Fruit fly (Drosophila melanogaster) whole organism, embryonic: ENCODE measurements around the gene Gr64d.
A peak's percentile ranks its signal among the peaks of the same experiment; 100 is the strongest.

Experiments used
- Awh ChIP-seq: fragments of 200-800 bp; sonication (Bioruptor generic); IDR thresholded peaks from 2 replicates; pipeline ENCODE4, ENCODE4 v1.3.6; 2022; ENCODE audit warnings: missing biosample characterization, missing genetic modification characterization
- CG10565 ChIP-seq: fragments of 200-800 bp; sonication (Bioruptor generic); optimal IDR thresholded peaks from 3 replicates; lab custom pipeline; 2016; ENCODE audit warnings: missing biosample characterization, mild to moderate bottlenecking, missing genetic modification characterization
- CG10654 ChIP-seq: fragments of 200-800 bp; sonication (Bioruptor generic); optimal IDR thresholded peaks from 2 replicates; lab custom pipeline; 2016; ENCODE audit warnings: missing biosample characterization, missing genetic modification characterization
- CG11504 ChIP-seq: fragments of 200-800 bp; sonication (Bioruptor generic); optimal IDR thresholded peaks from 3 replicates; lab custom pipeline; 2019; ENCODE audit warnings: missing biosample characterization, mild to moderate bottlenecking, missing genetic modification characterization, moderate library complexity
- CG11695 ChIP-seq: fragments of 200-800 bp; sonication (Bioruptor generic); IDR thresholded peaks from 3 replicates; pipeline ENCODE4 v1.3.6; 2022; ENCODE audit warnings: missing biosample characterization, missing genetic modification characterization
- CG12769 ChIP-seq: fragments of 200-800 bp; sonication (Bioruptor generic); optimal IDR thresholded peaks from 2 replicates; lab custom pipeline; 2019; ENCODE audit warnings: missing biosample characterization, mild to moderate bottlenecking, missing genetic modification characterization, moderate library complexity
- CG16813 ChIP-seq: fragments of 200-800 bp; sonication (Bioruptor generic); IDR thresholded peaks from 3 replicates; pipeline ENCODE4 v1.3.6; 2022; ENCODE audit warnings: missing biosample characterization, missing genetic modification characterization; ENCODE audit not compliant: partially characterized antibody
- CG18599 ChIP-seq: fragments of 200-800 bp; sonication (Bioruptor generic); optimal IDR thresholded peaks from 3 replicates; lab custom pipeline; 2017; ENCODE audit warnings: missing biosample characterization, missing genetic modification characterization, mild to moderate bottlenecking, moderate library complexity, missing genetic modification reagents
- CG30020 ChIP-seq: fragments of 200-800 bp; optimal IDR thresholded peaks from 2 replicates; lab custom pipeline; 2019; ENCODE audit warnings: missing biosample characterization, mild to moderate bottlenecking, missing genetic modification characterization, moderate library complexity
- CG33213 ChIP-seq: fragments of 200-800 bp; sonication (Bioruptor generic); optimal IDR thresholded peaks from 3 replicates; lab custom pipeline; 2016; ENCODE audit warnings: missing biosample characterization, missing genetic modification characterization
- CG3407 ChIP-seq: fragments of 200-800 bp; sonication (Bioruptor generic); optimal IDR thresholded peaks from 2 replicates; lab custom pipeline; 2018; ENCODE audit warnings: missing biosample characterization, mild to moderate bottlenecking, missing genetic modification characterization
- CG4360 ChIP-seq: fragments of 200-800 bp; sonication (Bioruptor generic); IDR thresholded peaks from 2 replicates; pipeline ENCODE4 v1.3.6; 2022; ENCODE audit warnings: missing biosample characterization, missing genetic modification characterization
- CG4424 ChIP-seq: fragments of 200-800 bp; sonication (Bioruptor generic); optimal IDR thresholded peaks from 3 replicates; lab custom pipeline; 2016; ENCODE audit warnings: missing biosample characterization, missing genetic modification characterization
- CG5953 ChIP-seq: fragments of 200-800 bp; sonication (Bioruptor generic); IDR thresholded peaks from 2 replicates; pipeline ENCODE4 v1.3.6; 2022; ENCODE audit warnings: missing biosample characterization, missing genetic modification characterization
- CG6175 ChIP-seq: fragments of 200-800 bp; sonication (Bioruptor generic); IDR thresholded peaks from 3 replicates; pipeline ENCODE4 v1.3.6; 2022; ENCODE audit warnings: missing biosample characterization, missing genetic modification characterization
- CG6683 ChIP-seq: fragments of 200-800 bp; sonication (Bioruptor generic); optimal IDR thresholded peaks from 2 replicates; lab custom pipeline; 2017; ENCODE audit warnings: missing biosample characterization, mild to moderate bottlenecking, missing genetic modification characterization, missing genetic modification reagents
- CG7357 ChIP-seq: fragments of 200-800 bp; sonication (Bioruptor generic); IDR thresholded peaks from 3 replicates; pipeline ENCODE4 v1.3.6; 2022; ENCODE audit warnings: missing biosample characterization, missing genetic modification characterization
- CG7372 ChIP-seq: fragments of 200-800 bp; sonication (Bioruptor generic); IDR thresholded peaks from 2 replicates; pipeline ENCODE4 v1.3.6; 2022; ENCODE audit warnings: missing biosample characterization, missing genetic modification characterization
- CG8089 ChIP-seq: fragments of 200-800 bp; sonication (Bioruptor generic); optimal IDR thresholded peaks from 3 replicates; lab custom pipeline; 2016; ENCODE audit warnings: missing biosample characterization, missing genetic modification characterization
- CG8290 ChIP-seq, 3 experiments: fragments of 200-800 bp; sonication (Bioruptor generic); optimal IDR thresholded peaks; 2 replicates each; lab custom pipeline; 2016 to 2019; ENCODE audit warnings: missing biosample characterization in 3 of 3, missing genetic modification characterization in 3 of 3, mild to moderate bottlenecking in 2 of 3, moderate library complexity in 1 of 3
- CG8388 ChIP-seq: fragments of 200-800 bp; sonication (Bioruptor generic); optimal IDR thresholded peaks from 2 replicates; lab custom pipeline; 2019; ENCODE audit warnings: missing biosample characterization, mild to moderate bottlenecking, missing genetic modification characterization, moderate library complexity
- CG9609 ChIP-seq: fragments of 200-800 bp; sonication (Bioruptor generic); optimal IDR thresholded peaks from 3 replicates; lab custom pipeline; 2016; ENCODE audit warnings: missing biosample characterization, missing genetic modification characterization
- CrebB ChIP-seq: fragments of 200-800 bp; sonication (Bioruptor generic); optimal IDR thresholded peaks from 3 replicates; lab custom pipeline; 2018; ENCODE audit warnings: missing biosample characterization, mild to moderate bottlenecking, missing genetic modification characterization
- D19B ChIP-seq: fragments of 200-800 bp; sonication (Bioruptor generic); optimal IDR thresholded peaks from 2 replicates; lab custom pipeline; 2017; ENCODE audit warnings: missing biosample characterization, mild to moderate bottlenecking, missing genetic modification characterization
- Dad ChIP-seq: fragments of 200-800 bp; sonication (Bioruptor generic); optimal IDR thresholded peaks from 3 replicates; lab custom pipeline; 2016; ENCODE audit warnings: missing biosample characterization, missing genetic modification characterization
- Deaf1 ChIP-seq: fragments of 200-800 bp; optimal IDR thresholded peaks from 3 replicates; lab custom pipeline; 2019; ENCODE audit warnings: missing biosample characterization, mild to moderate bottlenecking, missing genetic modification characterization, moderate library complexity
- Dfd ChIP-seq, 2 experiments: fragments of >200 bp; optimal IDR thresholded peaks; 2 replicates each; lab custom pipeline; 2017; ENCODE audit warnings: missing biosample characterization in 2 of 2, missing genetic modification characterization in 2 of 2
- Hr39 ChIP-seq: fragments of >200 bp; optimal IDR thresholded peaks from 2 replicates; lab custom pipeline; 2017
- MESR4 ChIP-seq: fragments of 200-800 bp; sonication (Bioruptor generic); optimal IDR thresholded peaks from 2 replicates; lab custom pipeline; 2018; ENCODE audit warnings: missing biosample characterization, mild to moderate bottlenecking, missing genetic modification characterization, moderate library complexity
- MTF-1 ChIP-seq: fragments of 200-800 bp; sonication (Bioruptor generic); optimal IDR thresholded peaks from 2 replicates; lab custom pipeline; 2018; ENCODE audit warnings: missing biosample characterization, mild to moderate bottlenecking, missing genetic modification characterization, borderline replicate concordance
- Myb ChIP-seq: fragments of 200-800 bp; sonication (Bioruptor generic); optimal IDR thresholded peaks from 2 replicates; lab custom pipeline; 2016; ENCODE audit warnings: missing biosample characterization, missing genetic modification characterization
- Nf-YC ChIP-seq: fragments of 200-800 bp; optimal IDR thresholded peaks from 3 replicates; lab custom pipeline; 2019; ENCODE audit warnings: missing biosample characterization, mild to moderate bottlenecking, missing genetic modification characterization, moderate library complexity
- NfI ChIP-seq: fragments of 200-800 bp; sonication (Bioruptor generic); optimal IDR thresholded peaks from 3 replicates; lab custom pipeline; 2018; ENCODE audit warnings: missing biosample characterization, mild to moderate bottlenecking, missing genetic modification characterization, moderate library complexity
- Oli ChIP-seq: fragments of 200-800 bp; sonication (Bioruptor generic); optimal IDR thresholded peaks from 2 replicates; lab custom pipeline; 2018; ENCODE audit warnings: missing biosample characterization, mild to moderate bottlenecking, missing genetic modification characterization, moderate library complexity
- Vsx1 ChIP-seq: fragments of 200-800 bp; sonication (Bioruptor generic); optimal IDR thresholded peaks from 2 replicates; lab custom pipeline; 2017; ENCODE audit warnings: missing biosample characterization, mild to moderate bottlenecking, missing genetic modification characterization, missing genetic modification reagents
- Xrp1 ChIP-seq: fragments of 200-800 bp; sonication (Bioruptor generic); IDR thresholded peaks from 2 replicates; pipeline ENCODE4 v1.3.6; 2022; ENCODE audit warnings: missing biosample characterization, missing genetic modification characterization
- abd-A ChIP-seq: fragments of 200-800 bp; sonication (Bioruptor generic); optimal IDR thresholded peaks from 3 replicates; lab custom pipeline; 2019; ENCODE audit warnings: missing biosample characterization, mild to moderate bottlenecking, missing genetic modification characterization, moderate library complexity
- ap ChIP-seq: fragments of 200-800 bp; sonication (Bioruptor generic); IDR thresholded peaks from 2 replicates; pipeline ENCODE4 v1.3.6; 2022; ENCODE audit warnings: missing biosample characterization, missing genetic modification characterization
- emc ChIP-seq: fragments of 200-800 bp; sonication (Bioruptor generic); optimal IDR thresholded peaks from 2 replicates; lab custom pipeline; 2016; ENCODE audit warnings: missing biosample characterization, missing genetic modification characterization
- fd3F ChIP-seq: fragments of 200-800 bp; sonication (Bioruptor generic); optimal IDR thresholded peaks from 2 replicates; lab custom pipeline; 2018; ENCODE audit warnings: missing biosample characterization, mild to moderate bottlenecking, missing genetic modification characterization, moderate library complexity
- gcm2 ChIP-seq: fragments of 200-800 bp; sonication (Bioruptor generic); optimal IDR thresholded peaks from 2 replicates; lab custom pipeline; 2016; ENCODE audit warnings: missing biosample characterization, missing genetic modification characterization
- gsb ChIP-seq: fragments of 200-800 bp; sonication (Bioruptor generic); IDR thresholded peaks from 2 replicates; pipeline ENCODE4 v1.3.6; 2022; ENCODE audit warnings: missing biosample characterization, missing genetic modification characterization
- pb ChIP-seq: fragments of 200-800 bp; sonication (Bioruptor generic); optimal IDR thresholded peaks from 3 replicates; lab custom pipeline; 2016; ENCODE audit warnings: missing biosample characterization, missing genetic modification characterization
- prd ChIP-seq, 3 experiments: fragments of >200 bp in 2 of 3; fragments of 200-800 bp in 1 of 3; sonication (Bioruptor generic) in 1 of 3; optimal IDR thresholded peaks in 2 of 3; IDR thresholded peaks in 1 of 3; 2 replicates in 2 of 3; 3 replicates in 1 of 3; pipeline versions ENCODE4 v1.3.6 to Lab custom; 2017 to 2022; ENCODE audit warnings: missing biosample characterization in 1 of 3, missing genetic modification characterization in 1 of 3
- pzg ChIP-seq: fragments of 200-800 bp; sonication (Bioruptor generic); optimal IDR thresholded peaks from 3 replicates; lab custom pipeline; 2018; ENCODE audit warnings: missing biosample characterization, mild to moderate bottlenecking, missing genetic modification characterization, moderate library complexity
- sna ChIP-seq: fragments of 200-800 bp; sonication (Bioruptor generic); IDR thresholded peaks from 2 replicates; pipeline ENCODE4 v1.3.6; 2022; ENCODE audit warnings: missing biosample characterization, missing genetic modification characterization; ENCODE audit not compliant: partially characterized antibody
- trem ChIP-seq: fragments of 200-800 bp; optimal IDR thresholded peaks from 3 replicates; lab custom pipeline; 2019; ENCODE audit warnings: missing biosample characterization, mild to moderate bottlenecking, missing genetic modification characterization, moderate library complexity
- vfl ChIP-seq: fragments of 200-800 bp; sonication (Bioruptor generic); optimal IDR thresholded peaks from 2 replicates; lab custom pipeline; 2016; ENCODE audit warnings: missing biosample characterization, missing genetic modification characterization
- wek ChIP-seq: fragments of 200-800 bp; sonication (Bioruptor generic); optimal IDR thresholded peaks from 3 replicates; lab custom pipeline; 2018; ENCODE audit warnings: missing biosample characterization, mild to moderate bottlenecking, missing genetic modification characterization, moderate library complexity
- zen2 ChIP-seq: fragments of 200-800 bp; sonication (Bioruptor generic); IDR thresholded peaks from 3 replicates; pipeline ENCODE4 v1.3.6; 2022; ENCODE audit warnings: missing biosample characterization, missing genetic modification characterization; ENCODE audit not compliant: partially characterized antibody

The Gr64d gene

DNA sequence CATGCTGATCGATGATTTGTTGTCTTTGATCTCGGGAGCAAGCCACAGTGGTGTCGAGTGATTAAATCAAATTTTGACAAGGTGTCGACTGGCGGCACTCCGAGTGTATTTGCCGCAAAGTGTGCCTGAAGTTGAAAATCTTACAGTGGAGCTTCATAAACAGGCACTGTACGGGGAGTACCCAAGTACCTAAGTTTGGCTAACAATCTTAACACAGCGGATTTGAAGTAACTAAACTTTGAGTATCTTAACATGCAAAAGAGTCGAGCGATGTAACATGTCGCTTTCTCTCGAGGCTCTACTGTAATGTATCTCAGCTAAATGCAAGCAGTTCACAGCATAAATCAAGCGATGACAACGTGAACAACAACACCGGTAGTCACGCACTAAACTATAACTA, 15.1 kb upstream of the Gr64d start (continued):
- TF ChIP-seq CG3407, result peak; percentile 29
- TF ChIP-seq Myb (GFP tag; lab: Kevin White, UChicago), result no peak
- no peak for TF ChIP-seq gcm2
- peak; percentile 47 for TF ChIP-seq Dad (GFP tag; lab: Kevin White, UChicago)
- TF ChIP-seq CG11504 (tag; lab: Kevin White, UChicago), result peak; percentile 70
- TF ChIP-seq CG8388 (GFP tag; lab: Kevin White, UChicago), result peak; percentile 54
- no peak for TF ChIP-seq zen2 (GFP tag; lab: Robert Waterston, UW)
- TF ChIP-seq Vsx1, result no peak
- TF ChIP-seq CG5953 (GFP tag; lab: Robert Waterston, UW), result peak; percentile 55; the same call in 1 of the 2 replicates
- TF ChIP-seq CG6175 (GFP tag; lab: Robert Waterston, UW), result no peak
- TF ChIP-seq ap (GFP tag; lab: Robert Waterston, UW), result peak; percentile 47; the same call in 1 of the 2 replicates
- TF ChIP-seq CG7372 (GFP tag; lab: Robert Waterston, UW), result no peak
- TF ChIP-seq Nf-YC, result no peak
- peak; percentile 65 for TF ChIP-seq Oli (tag; lab: Kevin White, UChicago)
- TF ChIP-seq pzg (GFP tag; lab: Kevin White, UChicago), result no peak
- TF ChIP-seq CG12769 (tag; lab: Kevin White, UChicago), result peak; percentile 43
- TF ChIP-seq CG9609 (GFP tag; lab: Kevin White, UChicago), result peak; percentile 47
- no peak for TF ChIP-seq vfl (GFP tag; lab: Kevin White, UChicago)
- peak; percentile 16 for TF ChIP-seq pb
- peak; percentile 50; the same call in 1 of the 3 replicates for TF ChIP-seq CG7357 (GFP tag; lab: Robert Waterston, UW)
- no peak for TF ChIP-seq Hr39 (lab: Kevin White, UChicago)
- no peak for TF ChIP-seq emc (GFP tag; lab: Kevin White, UChicago)
- no peak for TF ChIP-seq CrebB
- TF ChIP-seq CG4360 (GFP tag; lab: Robert Waterston, UW), result 0 out of 2 replicates have a peak, but pooled peaks have one; percentile 35
- peak; percentile 39 for TF ChIP-seq CG33213
- TF ChIP-seq fd3F (GFP tag; lab: Kevin White, UChicago), result no peak
- peak; percentile 86 for TF ChIP-seq Xrp1 (GFP tag; lab: Robert Waterston, UW)
- TF ChIP-seq Deaf1 (tag; lab: Kevin White, UChicago), result no peak
- TF ChIP-seq trem (tag; lab: Kevin White, UChicago), result peak; percentile 60
- peak; percentile 44 for TF ChIP-seq NfI
- no peak for TF ChIP-seq CG16813 (GFP tag; lab: Robert Waterston, UW)
- peak; percentile 56; the same call in 2 of the 3 replicates for TF ChIP-seq CG11695
- TF ChIP-seq CG18599, result no peak
- no peak for TF ChIP-seq prd (optimal IDR thresholded peaks at IDR 0.05; lab: Kevin White, UChicago)
- TF ChIP-seq prd (GFP tag; IDR thresholded peaks at IDR 0.05; lab: Robert Waterston, UW), result peak; percentile 92
- TF ChIP-seq D19B, result no peak
- peak; percentile 58 for TF ChIP-seq CG8089 (GFP tag; lab: Kevin White, UChicago)
- TF ChIP-seq MTF-1 (GFP tag; lab: Kevin White, UChicago), result peak; percentile 63
- no peak for TF ChIP-seq CG10565 (GFP tag; lab: Kevin White, UChicago)
- TF ChIP-seq gsb (GFP tag; lab: Robert Waterston, UW), result no peak
- no peak for TF ChIP-seq CG6683 (GFP tag; lab: Kevin White, UChicago)
- TF ChIP-seq MESR4, result no peak
- TF ChIP-seq CG4424 (GFP tag; lab: Kevin White, UChicago), result peak; percentile 74
- TF ChIP-seq Awh, result peak; percentile 55; the same call in 1 of the 2 replicates
- TF ChIP-seq CG30020 (tag; lab: Kevin White, UChicago), result no peak
- peak; percentile 46 for TF ChIP-seq CG8290 (GFP tag; optimal IDR thresholded peaks at IDR 0.05; lab: Kevin White, UChicago)
- peak in 1 of 2 experiments; percentile 67 for TF ChIP-seq CG8290 (tag; optimal IDR thresholded peaks at IDR 0.05; lab: Kevin White, UChicago)
- TF ChIP-seq abd-A (tag; lab: Kevin White, UChicago), result no peak
- no peak for TF ChIP-seq sna
- no peak for TF ChIP-seq wek (GFP tag; lab: Kevin White, UChicago)
- no peak for TF ChIP-seq Dfd (GFP tag; optimal IDR thresholded peaks at IDR 0.05; lab: Kevin White, UChicago)
- TF ChIP-seq CG10654 (GFP tag; lab: Kevin White, UChicago), result peak; percentile 61
